Fruit fly (Drosophila melanogaster): ENCODE measurements around the gene mRpS31.

mRpS31 gene

dm6 chr3L:15982783-15983432 is 22.1 kb upstream of the mRpS31 start, which contains the start of the genes brm and Arl1 (continued):
- TF ChIP-seq CG15336 (GFP tag; IDR thresholded peaks at IDR 0.05) (peak; percentile 98), eg (GFP tag; IDR thresholded peaks at IDR 0.05) (peak; percentile 99), CG1621 (tag; optimal IDR thresholded peaks at IDR 0.05) (peak; percentile 93), Lpt (GFP tag; optimal IDR thresholded peaks at IDR 0.05) (peak; percentile 97), CG8319 (GFP tag; optimal IDR thresholded peaks at IDR 0.05) (peak; percentile 95), ss (GFP tag; optimal IDR thresholded peaks at IDR 0.05) (peak in 1 of 2 experiments; percentile 99), CG4318 (GFP tag; optimal IDR thresholded peaks at IDR 0.05) (peak; percentile 99), Gug (GFP tag; IDR thresholded peaks at IDR 0.05) (peak; percentile 99), Blimp-1 (GFP tag; optimal IDR thresholded peaks at IDR 0.05) (peak; percentile 92)

dm6 chr3L:15987635-15988034 is 17.4 kb upstream of the mRpS31 start, which contains the start of gene PolD1:
PolD1 (minus strand) TSS chr3L:15987815.
- TF ChIP-seq acj6 (GFP tag; optimal IDR thresholded peaks at IDR 0.05) (no peak), Met (GFP tag; optimal IDR thresholded peaks at IDR 0.05) (no peak), CG9139 (GFP tag; optimal IDR thresholded peaks at IDR 0.05) (no peak), vri (GFP tag; optimal IDR thresholded peaks at IDR 0.05) (no peak), Lpt (GFP tag; optimal IDR thresholded peaks at IDR 0.05) (no peak), CG32006 (GFP tag; optimal IDR thresholded peaks at IDR 0.05) (no peak), salr (GFP tag; optimal IDR thresholded peaks at IDR 0.05) (no peak), svp (GFP tag) (no peak), CG11294 (GFP tag; IDR thresholded peaks at IDR 0.05) (no peak), lz (GFP tag; optimal IDR thresholded peaks at IDR 0.05) (no peak), CG11762 (GFP tag; optimal IDR thresholded peaks at IDR 0.05; ENCODE audit: insufficient read depth) (no peak), dsx (GFP tag; optimal IDR thresholded peaks at IDR 0.05; ENCODE audit: poor library complexity, severe bottlenecking) (no peak), CG34406 (GFP tag; optimal IDR thresholded peaks at IDR 0.05) (no peak)

dm6 chr3L:15988039-15988546 is 16.9 kb upstream of the mRpS31 start, which contains the start of gene Hip14:
Hip14 (plus strand) TSS chr3L:15988236.
- TF ChIP-seq dsx (GFP tag; optimal IDR thresholded peaks at IDR 0.05; ENCODE audit: poor library complexity, severe bottlenecking) (peak; percentile 0), Hr39 (GFP tag; optimal IDR thresholded peaks at IDR 0.05) (no peak), lz (GFP tag; optimal IDR thresholded peaks at IDR 0.05) (peak; percentile 33), CG6854 (GFP tag; optimal IDR thresholded peaks at IDR 0.05) (peak; percentile 59), Sox14 (GFP tag; optimal IDR thresholded peaks at IDR 0.05) (peak; percentile 15), CG31627 (GFP tag; optimal IDR thresholded peaks at IDR 0.05) (peak; percentile 19), CG15336 (GFP tag; IDR thresholded peaks at IDR 0.05) (peak; percentile 35; the same call in 1 of the 2 replicates), cyc (GFP tag; optimal IDR thresholded peaks at IDR 0.05) (peak; percentile 12), CG10669 (GFP tag; optimal IDR thresholded peaks at IDR 0.05) (no peak), topi (GFP tag; optimal IDR thresholded peaks at IDR 0.05) (peak; percentile 32), vri (GFP tag; optimal IDR thresholded peaks at IDR 0.05) (peak; percentile 66), CG3032 (tag; optimal IDR thresholded peaks at IDR 0.05) (peak; percentile 11), Met (GFP tag; optimal IDR thresholded peaks at IDR 0.05) (no peak), esn (GFP tag; optimal IDR thresholded peaks at IDR 0.05) (peak; percentile 36), Eip78C (GFP tag) (peak; percentile 43)

dm6 chr3L:15996019-15996418 is 9.0 kb upstream of the mRpS31 start:
- TF ChIP-seq OdsH (GFP tag; optimal IDR thresholded peaks at IDR 0.05) (no peak), CG34406 (GFP tag; optimal IDR thresholded peaks at IDR 0.05) (no peak), Sox102F (GFP tag; optimal IDR thresholded peaks at IDR 0.05) (no peak), ss (GFP tag; optimal IDR thresholded peaks at IDR 0.05) (no peak), CG11902 (GFP tag; optimal IDR thresholded peaks at IDR 0.05) (no peak), Hr4 (GFP tag; optimal IDR thresholded peaks at IDR 0.05) (no peak), Gug (GFP tag; IDR thresholded peaks at IDR 0.05) (no peak), CG31627 (GFP tag; optimal IDR thresholded peaks at IDR 0.05) (no peak), CG6808 (GFP tag; optimal IDR thresholded peaks at IDR 0.05) (no peak), Sox15 (GFP tag; optimal IDR thresholded peaks at IDR 0.05) (no peak), fkh (GFP tag; optimal IDR thresholded peaks at IDR 0.05) (no peak)

All from whole organism, prepupa.